Worm (Caenorhabditis elegans) whole organism, mixed stage, embryonic: ENCODE measurements around the gene Y37E11AL.9.

ENCODE experiments used
- blmp-1 ChIP-seq: fragments of 150-350 bp; optimal IDR thresholded peaks from 2 replicates; lab custom pipeline; 2014; ENCODE audit warnings: missing biosample characterization, missing genetic modification characterization
- cnd-1 ChIP-seq: fragments of 200-800 bp; sonication (Bioruptor generic); optimal IDR thresholded peaks from 2 replicates; lab custom pipeline; 2018; ENCODE audit warnings: mild to moderate bottlenecking, missing genetic modification characterization, missing compliant biosample characterization
- elt-3 ChIP-seq: fragments of 150-350 bp; optimal IDR thresholded peaks from 2 replicates; lab custom pipeline; 2014; ENCODE audit warnings: missing biosample characterization, missing genetic modification characterization
- lsy-2 ChIP-seq: fragments of 150-350 bp; optimal IDR thresholded peaks from 2 replicates; lab custom pipeline; 2014; ENCODE audit warnings: missing biosample characterization, missing genetic modification characterization
- mab-5 ChIP-seq: fragments of 150-350 bp; optimal IDR thresholded peaks from 2 replicates; lab custom pipeline; 2014; ENCODE audit warnings: missing biosample characterization, missing genetic modification characterization
- nhr-12 ChIP-seq: fragments of 150-350 bp; optimal IDR thresholded peaks from 2 replicates; lab custom pipeline; 2014; ENCODE audit warnings: missing biosample characterization, missing genetic modification characterization
- sem-2 ChIP-seq: fragments of 200-800 bp; sonication (Bioruptor generic); optimal IDR thresholded peaks from 2 replicates; lab custom pipeline; 2018; ENCODE audit warnings: mild to moderate bottlenecking, missing genetic modification characterization, missing compliant biosample characterization
- unc-120 ChIP-seq: sonication (generic microtip); optimal IDR thresholded peaks from 2 replicates; lab custom pipeline; 2017; ENCODE audit warnings: missing genetic modification characterization, missing compliant biosample characterization; ENCODE audit not compliant: poor library complexity, severe bottlenecking
- unc-62 ChIP-seq: fragments of 150-350 bp; optimal IDR thresholded peaks from 2 replicates; lab custom pipeline; 2014; ENCODE audit warnings: missing biosample characterization, missing genetic modification reagents, missing genetic modification characterization

- TF ChIP-seq nhr-12 (tag; lab: Kevin White, UChicago) (no peak), blmp-1 (tag; lab: Kevin White, UChicago) (no peak), elt-3 (tag; lab: Kevin White, UChicago) (no peak), mab-5 (tag; lab: Kevin White, UChicago) (no peak), sem-2 (GFP tag; lab: Kevin White, UChicago) (no peak), unc-62 (GFP tag; lab: Kevin White, UChicago) (no peak), unc-120 (tag; lab: Kevin White, UChicago) (no peak), cnd-1 (tag; lab: Kevin White, UChicago) (no peak), lsy-2 (tag; lab: Kevin White, UChicago) (no peak)
These were observed 10.3 kb upstream of the Y37E11AL.9 start for ce11 chrIV:3710737-3711136.
